Fruit fly (Drosophila melanogaster): Measurements from ENCODE around the gene SmydA-4.

The SmydA-4 gene

dm6 chrX:11081242-11081641 is 36.7 kb downstream of the SmydA-4 start (continued):
- TF ChIP-seq Mrtf (GFP tag; IDR thresholded peaks at IDR 0.05) (no peak), NfI (GFP tag; optimal IDR thresholded peaks at IDR 0.05) (peak; percentile 49), CG2129 (GFP tag; IDR thresholded peaks at IDR 0.05; ENCODE audit: partially characterized antibody) (no peak), caup (GFP tag; optimal IDR thresholded peaks at IDR 0.05; ENCODE audit: severe bottlenecking) (peak; percentile 61), CG1024 (GFP tag; IDR thresholded peaks at IDR 0.05) (no peak), CG17912 (GFP tag; optimal IDR thresholded peaks at IDR 0.05) (no peak), Stat92E (GFP tag; optimal IDR thresholded peaks at IDR 0.05) (no peak), CG2120 (GFP tag; optimal IDR thresholded peaks at IDR 0.05) (peak; percentile 64), Fer1 (GFP tag; optimal IDR thresholded peaks at IDR 0.05) (no peak), CG18476 (GFP tag; optimal IDR thresholded peaks at IDR 0.05) (peak; percentile 9), stc (GFP tag; IDR thresholded peaks at IDR 0.05) (no peak), dmrt99B (tag; optimal IDR thresholded peaks at IDR 0.05) (peak; percentile 29), Usf (GFP tag; optimal IDR thresholded peaks at IDR 0.05) (no peak), CG9876 (GFP tag; optimal IDR thresholded peaks at IDR 0.05) (no peak), NK7.1 (GFP tag; optimal IDR thresholded peaks at IDR 0.05) (no peak), az2 (GFP tag; optimal IDR thresholded peaks at IDR 0.05) (peak; percentile 7), MESR4 (GFP tag; optimal IDR thresholded peaks at IDR 0.05) (no peak), Kr (GFP tag; optimal IDR thresholded peaks at IDR 0.05) (no peak), CG7745 (tag; optimal IDR thresholded peaks at IDR 0.05) (no peak), dati (GFP tag; IDR thresholded peaks at IDR 0.05) (no peak), usp (GFP tag; optimal IDR thresholded peaks at IDR 0.05) (no peak), CG9727 (GFP tag; optimal IDR thresholded peaks at IDR 0.05) (peak; percentile 24), ind (GFP tag; optimal IDR thresholded peaks at IDR 0.05) (peak; percentile 46), CG3838 (GFP tag; optimal IDR thresholded peaks at IDR 0.05) (no peak), CG32767 (GFP tag; IDR thresholded peaks at IDR 0.05) (0 out of 2 replicates have a peak, but pooled peaks have one; percentile 45), CG11398 (GFP tag; optimal IDR thresholded peaks at IDR 0.05) (no peak), Lim3 (GFP tag; IDR thresholded peaks at IDR 0.05) (no peak), CG17385 (GFP tag; optimal IDR thresholded peaks at IDR 0.05) (peak; percentile 57), CG6272 (GFP tag; IDR thresholded peaks at IDR 0.05) (no peak), tna (GFP tag; IDR thresholded peaks at IDR 0.05; ENCODE audit: partially characterized antibody) (no peak), odd (GFP tag; optimal IDR thresholded peaks at IDR 0.05) (no peak), cwo (GFP tag; optimal IDR thresholded peaks at IDR 0.05) (peak; percentile 40), Dfd (GFP tag; optimal IDR thresholded peaks at IDR 0.05) (no peak), CG14014 (GFP tag; IDR thresholded peaks at IDR 0.05) (peak; percentile 10; the same call in 1 of the 2 replicates), repo (GFP tag; optimal IDR thresholded peaks at IDR 0.05) (no peak), CG6689 (GFP tag; IDR thresholded peaks at IDR 0.05) (peak; percentile 58), CG11085 (GFP tag; IDR thresholded peaks at IDR 0.05) (no peak), E2f1 (GFP tag; IDR thresholded peaks at IDR 0.05) (no peak), Meics (GFP tag; optimal IDR thresholded peaks at IDR 0.05) (peak; percentile 69), PHDP (tag; optimal IDR thresholded peaks at IDR 0.05) (no peak), wdn (GFP tag; IDR thresholded peaks at IDR 0.05) (no peak), CrebB (tag; optimal IDR thresholded peaks at IDR 0.05) (no peak), CG11093 (GFP tag; IDR thresholded peaks at IDR 0.05) (no peak), bcd (GFP tag; optimal IDR thresholded peaks at IDR 0.05) (peak; percentile 61), gsb-n (tag; optimal IDR thresholded peaks at IDR 0.05) (no peak), Hey (tag; optimal IDR thresholded peaks at IDR 0.05) (no peak), gfzf (GFP tag; optimal IDR thresholded peaks at IDR 0.05) (no peak), CG31365 (tag; optimal IDR thresholded peaks at IDR 0.05) (no peak), CG15514 (GFP tag; optimal IDR thresholded peaks at IDR 0.05) (peak; percentile 46), CG32532 (GFP tag; IDR thresholded peaks at IDR 0.05) (peak; percentile 31; the same call in 1 of the 2 replicates), sc (optimal IDR thresholded peaks at IDR 0.05) (no peak), sc (GFP tag; optimal IDR thresholded peaks at IDR 0.05) (no peak)
